Fruit fly (Drosophila melanogaster) whole organism, embryonic: ENCODE data around the gene Eip63F-1.
A peak's percentile ranks its signal among the peaks of the same experiment; 100 is the strongest.

Source experiments
- CG10321 ChIP-seq: fragments of 200-800 bp; sonication (Bioruptor generic); IDR thresholded peaks from 2 replicates; pipeline ENCODE4 v1.3.6; 2022; ENCODE audit warnings: missing biosample characterization, missing genetic modification characterization
- CG13123 ChIP-seq: fragments of 200-800 bp; sonication (Bioruptor generic); optimal IDR thresholded peaks from 2 replicates; lab custom pipeline; 2016; ENCODE audit warnings: missing biosample characterization, missing genetic modification characterization
- CG5953 ChIP-seq: fragments of 200-800 bp; sonication (Bioruptor generic); IDR thresholded peaks from 2 replicates; pipeline ENCODE4 v1.3.6; 2022; ENCODE audit warnings: missing biosample characterization, missing genetic modification characterization
- CG6272 ChIP-seq: fragments of 200-800 bp; sonication (Bioruptor generic); IDR thresholded peaks from 2 replicates; pipeline ENCODE4 v1.3.6; 2022; ENCODE audit warnings: missing biosample characterization, missing genetic modification characterization
- Dfd ChIP-seq, 2 experiments: fragments of >200 bp; optimal IDR thresholded peaks; 2 replicates each; lab custom pipeline; 2017; ENCODE audit warnings: missing biosample characterization in 2 of 2, missing genetic modification characterization in 2 of 2
- Hr39 ChIP-seq: fragments of >200 bp; optimal IDR thresholded peaks from 2 replicates; lab custom pipeline; 2017
- PHDP ChIP-seq: fragments of 200-800 bp; sonication (Bioruptor generic); optimal IDR thresholded peaks from 3 replicates; lab custom pipeline; 2018; ENCODE audit warnings: missing biosample characterization, mild to moderate bottlenecking, missing genetic modification characterization, moderate library complexity
- crp ChIP-seq, 2 experiments: fragments of 200-800 bp; sonication (Bioruptor generic); optimal IDR thresholded peaks; 2 replicates in 1 of 2; 3 replicates in 1 of 2; lab custom pipeline; 2017; ENCODE audit warnings: missing biosample characterization in 2 of 2, missing genetic modification characterization in 2 of 2, mild to moderate bottlenecking in 1 of 2, moderate library complexity in 1 of 2
- gsb ChIP-seq: fragments of 200-800 bp; sonication (Bioruptor generic); IDR thresholded peaks from 2 replicates; pipeline ENCODE4 v1.3.6; 2022; ENCODE audit warnings: missing biosample characterization, missing genetic modification characterization
- prd ChIP-seq, 3 experiments: fragments of >200 bp in 2 of 3; fragments of 200-800 bp in 1 of 3; sonication (Bioruptor generic) in 1 of 3; optimal IDR thresholded peaks in 2 of 3; IDR thresholded peaks in 1 of 3; 2 replicates in 2 of 3; 3 replicates in 1 of 3; pipeline versions ENCODE4 v1.3.6 to Lab custom; 2017 to 2022; ENCODE audit warnings: missing biosample characterization in 1 of 3, missing genetic modification characterization in 1 of 3
- row ChIP-seq: fragments of 200-800 bp; sonication (Bioruptor generic); IDR thresholded peaks from 3 replicates; pipeline ENCODE4 v1.3.6; 2022; ENCODE audit warnings: missing biosample characterization, missing genetic modification characterization
- zen2 ChIP-seq: fragments of 200-800 bp; sonication (Bioruptor generic); IDR thresholded peaks from 3 replicates; pipeline ENCODE4 v1.3.6; 2022; ENCODE audit warnings: missing biosample characterization, missing genetic modification characterization; ENCODE audit not compliant: partially characterized antibody

- TF ChIP-seq CG5953 (GFP tag; lab: Robert Waterston, UW) (no peak), row (GFP tag; lab: Robert Waterston, UW) (peak; percentile 19; the same call in 1 of the 3 replicates), zen2 (GFP tag; lab: Robert Waterston, UW) (peak; percentile 82), CG13123 (no peak), Hr39 (lab: Kevin White, UChicago) (no peak), Dfd (GFP tag; optimal IDR thresholded peaks at IDR 0.05; lab: Kevin White, UChicago) (no peak), CG10321 (GFP tag; lab: Robert Waterston, UW) (no peak), prd (optimal IDR thresholded peaks at IDR 0.05; lab: Kevin White, UChicago) (no peak), prd (GFP tag; IDR thresholded peaks at IDR 0.05; lab: Robert Waterston, UW) (no peak), PHDP (tag; lab: Kevin White, UChicago) (no peak), gsb (GFP tag; lab: Robert Waterston, UW) (no peak), crp (GFP tag; optimal IDR thresholded peaks at IDR 0.05; lab: Kevin White, UChicago) (no peak), CG6272 (GFP tag; lab: Robert Waterston, UW) (no peak)
Observed at dm6 chr3L:3937806-3938205, 2.4 kb upstream of the Eip63F-1 start, which contains the start of gene CG10866.
